Fruit fly (Drosophila melanogaster): ENCODE data around the gene GCS2alpha.

The GCS2alpha gene

DNA sequence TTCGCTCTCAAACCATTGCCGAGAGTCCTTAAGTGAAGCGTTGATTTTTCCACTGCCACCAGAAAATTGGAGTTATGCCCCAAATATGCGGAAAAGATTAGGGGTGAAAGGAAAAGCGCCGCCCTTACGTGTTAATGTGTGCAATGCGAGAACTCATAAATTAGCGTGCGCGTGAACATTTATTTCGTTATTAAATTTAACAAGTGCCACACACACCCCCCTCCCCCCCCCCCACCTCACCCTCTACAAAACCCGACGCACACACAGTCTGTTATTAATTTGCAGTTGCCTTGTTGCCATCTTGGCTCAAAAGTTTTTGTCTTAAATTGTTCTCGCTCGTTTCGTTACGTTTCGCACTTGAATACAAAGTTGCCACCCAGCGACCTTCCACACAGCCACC is 17.1 kb downstream of the GCS2alpha start:
- TF ChIP-seq toe (GFP tag; optimal IDR thresholded peaks at IDR 0.05), result no peak
- TF ChIP-seq CG14711 (tag; optimal IDR thresholded peaks at IDR 0.05), result no peak
- no peak for TF ChIP-seq tj (GFP tag; optimal IDR thresholded peaks at IDR 0.05)
- TF ChIP-seq CG1620 (GFP tag; optimal IDR thresholded peaks at IDR 0.05), result no peak
- TF ChIP-seq Clk (GFP tag; optimal IDR thresholded peaks at IDR 0.05), result no peak
- TF ChIP-seq cnc (optimal IDR thresholded peaks at IDR 0.05), result no peak
- no peak for TF ChIP-seq kay (GFP tag; ENCODE audit: borderline replicate concordance)
- no peak for TF ChIP-seq Crg-1 (GFP tag; optimal IDR thresholded peaks at IDR 0.05)
- no peak for TF ChIP-seq pad (GFP tag; optimal IDR thresholded peaks at IDR 0.05)
- TF ChIP-seq CG5204 (GFP tag; optimal IDR thresholded peaks at IDR 0.05), result no peak
- no peak for TF ChIP-seq Mnt (GFP tag; optimal IDR thresholded peaks at IDR 0.05)
- no peak for TF ChIP-seq CG12768 (GFP tag; optimal IDR thresholded peaks at IDR 0.05)
- TF ChIP-seq CG11617 (GFP tag; optimal IDR thresholded peaks at IDR 0.05), result no peak
- no peak for TF ChIP-seq CG7045 (GFP tag; optimal IDR thresholded peaks at IDR 0.05)
- TF ChIP-seq cic (GFP tag; optimal IDR thresholded peaks at IDR 0.05), result no peak
- no peak for TF ChIP-seq Hr96 (GFP tag; optimal IDR thresholded peaks at IDR 0.05)
- no peak for TF ChIP-seq bab1 (GFP tag; optimal IDR thresholded peaks at IDR 0.05)
- TF ChIP-seq ovo (GFP tag; optimal IDR thresholded peaks at IDR 0.05), result no peak
- TF ChIP-seq CG33017 (tag; optimal IDR thresholded peaks at IDR 0.05), result no peak
- no peak for TF ChIP-seq CG7101 (tag; optimal IDR thresholded peaks at IDR 0.05)

DNA sequence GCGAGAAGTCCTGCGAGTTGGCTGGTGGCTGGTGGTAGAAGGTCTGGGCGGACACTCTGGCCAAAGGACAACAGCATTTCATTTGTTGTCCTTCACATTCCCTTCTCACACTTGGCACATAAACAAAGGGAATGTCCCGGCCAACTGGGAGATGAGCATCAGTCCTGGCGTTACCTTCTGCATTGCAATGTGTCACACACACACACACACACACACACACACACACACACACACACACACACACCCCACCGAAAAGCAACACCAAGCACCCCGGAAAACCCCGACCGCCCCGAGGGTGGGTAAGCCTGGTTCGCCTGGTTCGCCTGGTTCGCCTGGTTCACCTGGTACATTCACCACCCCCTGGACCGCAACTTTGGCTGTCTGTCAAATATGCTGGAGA is 37.3 kb downstream of the GCS2alpha start:
- TF ChIP-seq kay (GFP tag; ENCODE audit: borderline replicate concordance), result no peak
- no peak for TF ChIP-seq CG7045 (GFP tag; optimal IDR thresholded peaks at IDR 0.05)
- no peak for TF ChIP-seq CG12768 (GFP tag; optimal IDR thresholded peaks at IDR 0.05)
- TF ChIP-seq Crg-1 (GFP tag; optimal IDR thresholded peaks at IDR 0.05), result no peak
- TF ChIP-seq Clk (GFP tag; optimal IDR thresholded peaks at IDR 0.05), result no peak
- no peak for TF ChIP-seq bab1 (GFP tag; optimal IDR thresholded peaks at IDR 0.05)
- TF ChIP-seq CG1620 (GFP tag; optimal IDR thresholded peaks at IDR 0.05), result no peak

DNA sequence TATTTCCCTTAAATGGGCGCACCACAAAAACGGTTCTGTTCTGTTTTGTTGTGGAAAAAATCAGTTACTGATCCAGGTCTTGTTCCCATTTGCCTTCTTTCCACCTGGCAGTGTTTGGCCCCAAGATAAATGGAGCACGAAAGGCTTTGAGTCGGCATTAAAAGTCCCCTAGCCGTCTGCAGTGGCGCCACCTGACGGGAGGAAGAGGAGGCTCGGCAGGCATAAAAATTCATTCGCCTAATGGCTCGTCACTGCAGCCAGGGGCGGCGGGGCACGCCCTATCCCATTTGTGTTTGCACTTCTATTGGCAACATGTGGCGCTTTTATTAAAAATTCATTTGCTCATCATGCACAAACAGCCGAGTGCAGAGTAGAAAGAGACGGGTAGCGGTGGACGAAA is 39.5 kb downstream of the GCS2alpha start:
- TF ChIP-seq ovo (GFP tag; optimal IDR thresholded peaks at IDR 0.05) (no peak), CG12768 (GFP tag; optimal IDR thresholded peaks at IDR 0.05) (no peak), pad (GFP tag; optimal IDR thresholded peaks at IDR 0.05) (no peak), CG7101 (tag; optimal IDR thresholded peaks at IDR 0.05) (no peak), Mnt (GFP tag; optimal IDR thresholded peaks at IDR 0.05) (no peak), CG14711 (tag; optimal IDR thresholded peaks at IDR 0.05) (no peak), kay (GFP tag; ENCODE audit: borderline replicate concordance) (no peak), CG33017 (tag; optimal IDR thresholded peaks at IDR 0.05) (no peak), Crg-1 (GFP tag; optimal IDR thresholded peaks at IDR 0.05) (no peak), cic (GFP tag; optimal IDR thresholded peaks at IDR 0.05) (no peak), Clk (GFP tag; optimal IDR thresholded peaks at IDR 0.05) (no peak), CG11617 (GFP tag; optimal IDR thresholded peaks at IDR 0.05) (no peak)

DNA sequence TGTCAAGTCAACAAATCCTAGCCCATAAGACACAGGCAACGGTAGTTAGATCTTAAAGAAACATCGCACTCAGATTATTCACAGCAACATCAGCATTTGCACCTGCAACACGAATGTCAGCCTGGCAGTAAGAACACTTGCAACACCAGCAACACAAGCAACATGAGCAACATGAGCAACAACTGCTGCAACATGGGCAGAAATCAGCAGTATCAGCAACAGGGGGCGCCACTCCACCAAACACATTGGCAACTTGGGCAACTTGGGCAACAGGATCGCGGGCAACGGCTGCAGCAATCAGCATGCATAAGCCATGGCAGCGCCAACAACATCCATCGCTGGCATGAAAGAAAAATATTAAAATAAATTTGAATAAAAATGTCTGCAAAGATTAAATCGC is 42.2 kb downstream of the GCS2alpha start:
- TF ChIP-seq ovo (GFP tag; optimal IDR thresholded peaks at IDR 0.05), result no peak
- TF ChIP-seq CG1620 (GFP tag; optimal IDR thresholded peaks at IDR 0.05), result no peak
- TF ChIP-seq bab1 (GFP tag; optimal IDR thresholded peaks at IDR 0.05), result no peak
- no peak for TF ChIP-seq cic (GFP tag; optimal IDR thresholded peaks at IDR 0.05)
- TF ChIP-seq CG14711 (tag; optimal IDR thresholded peaks at IDR 0.05), result no peak
- no peak for TF ChIP-seq Crg-1 (GFP tag; optimal IDR thresholded peaks at IDR 0.05)
- TF ChIP-seq Mnt (GFP tag; optimal IDR thresholded peaks at IDR 0.05), result no peak
- TF ChIP-seq kay (GFP tag; ENCODE audit: borderline replicate concordance), result no peak
- TF ChIP-seq CG11617 (GFP tag; optimal IDR thresholded peaks at IDR 0.05), result no peak
- TF ChIP-seq CG7045 (GFP tag; optimal IDR thresholded peaks at IDR 0.05), result no peak
- TF ChIP-seq CG12768 (GFP tag; optimal IDR thresholded peaks at IDR 0.05), result no peak
- TF ChIP-seq toe (GFP tag; optimal IDR thresholded peaks at IDR 0.05), result no peak
- TF ChIP-seq CG33017 (tag; optimal IDR thresholded peaks at IDR 0.05), result no peak
- no peak for TF ChIP-seq Clk (GFP tag; optimal IDR thresholded peaks at IDR 0.05)
- no peak for TF ChIP-seq pad (GFP tag; optimal IDR thresholded peaks at IDR 0.05)
- TF ChIP-seq CG7101 (tag; optimal IDR thresholded peaks at IDR 0.05), result no peak
- no peak for TF ChIP-seq Hr96 (GFP tag; optimal IDR thresholded peaks at IDR 0.05)
- no peak for TF ChIP-seq cnc (optimal IDR thresholded peaks at IDR 0.05)
- no peak for TF ChIP-seq CG5204 (GFP tag; optimal IDR thresholded peaks at IDR 0.05)
